Worm (Caenorhabditis elegans) whole organism, L2 larva: Measurements from ENCODE around the gene B0524.6.

ENCODE experiments used
- ceh-16 ChIP-seq: fragments of 150-350 bp; optimal IDR thresholded peaks from 2 replicates; lab custom pipeline; 2014; ENCODE audit warnings: missing biosample characterization, missing genetic modification characterization
- ceh-82 ChIP-seq: fragments of 150-350 bp; optimal IDR thresholded peaks from 2 replicates; lab custom pipeline; 2014; ENCODE audit warnings: missing biosample characterization, missing genetic modification characterization
- elt-1 ChIP-seq: fragments of 150-350 bp; optimal IDR thresholded peaks from 2 replicates; lab custom pipeline; 2014; ENCODE audit warnings: missing biosample characterization, missing genetic modification characterization
- lin-13 ChIP-seq: fragments of 150-350 bp; optimal IDR thresholded peaks from 2 replicates; lab custom pipeline; 2014; ENCODE audit warnings: missing biosample characterization, missing genetic modification reagents, missing genetic modification characterization
- lsy-2 ChIP-seq, 2 experiments: fragments of 150-350 bp in 1 of 2; sonication (generic microtip) in 1 of 2; optimal IDR thresholded peaks; 2 replicates each; lab custom pipeline; 2014 to 2017; ENCODE audit warnings: missing biosample characterization in 2 of 2, missing genetic modification characterization in 2 of 2
- mdl-1 ChIP-seq, 2 experiments: fragments of 150-350 bp in 1 of 2; sonication (generic microtip) in 1 of 2; optimal IDR thresholded peaks; 2 replicates each; lab custom pipeline; 2017; ENCODE audit warnings: missing biosample characterization in 2 of 2, missing genetic modification characterization in 2 of 2
- nhr-11 ChIP-seq: fragments of 150-350 bp; optimal IDR thresholded peaks from 2 replicates; lab custom pipeline; 2014; ENCODE audit warnings: missing biosample characterization, missing genetic modification characterization
- nhr-77 ChIP-seq: fragments of 150-350 bp; optimal IDR thresholded peaks from 2 replicates; lab custom pipeline; 2014; ENCODE audit warnings: missing biosample characterization, missing genetic modification characterization
- unc-62 ChIP-seq: fragments of 150-350 bp; optimal IDR thresholded peaks from 2 replicates; lab custom pipeline; 2014; ENCODE audit warnings: missing biosample characterization, missing genetic modification reagents, missing genetic modification characterization
- ztf-11 ChIP-seq: sonication (generic microtip); optimal IDR thresholded peaks from 2 replicates; lab custom pipeline; 2017; ENCODE audit warnings: missing biosample characterization, missing genetic modification characterization

DNA sequence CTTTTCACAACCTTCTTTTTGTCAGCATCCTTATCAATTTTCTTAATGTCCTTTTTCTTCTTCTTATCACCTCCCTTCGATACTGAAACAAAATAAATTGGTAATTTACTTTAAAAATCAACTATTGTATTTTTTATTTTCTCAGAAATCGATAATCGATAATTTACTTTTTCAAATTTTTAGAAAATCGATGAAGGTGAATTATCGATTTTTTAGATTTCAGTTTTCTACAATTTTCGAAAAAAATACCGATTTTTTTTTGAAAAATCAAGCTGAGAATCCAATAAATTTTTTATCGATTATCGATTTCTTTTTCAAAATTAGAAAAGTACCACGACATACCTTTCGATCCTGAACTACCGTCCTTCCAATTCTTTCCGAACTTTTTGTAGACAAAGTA is 22.8 kb downstream of the B0524.6 start:
- TF ChIP-seq ceh-82 (tag; lab: Kevin White, UChicago) (no peak), unc-62 (no peak), nhr-11 (tag; lab: Kevin White, UChicago) (no peak), mdl-1 (tag; optimal IDR thresholded peaks at IDR 0.05; lab: Kevin White, UChicago) (no peak), lin-13 (GFP tag; lab: Kevin White, UChicago) (no peak), ztf-11 (tag; lab: Kevin White, UChicago) (no peak), elt-1 (tag; lab: Kevin White, UChicago) (no peak), nhr-77 (tag; lab: Kevin White, UChicago) (no peak), ceh-16 (tag; lab: Kevin White, UChicago) (no peak), lsy-2 (tag; optimal IDR thresholded peaks at IDR 0.05; lab: Kevin White, UChicago) (no peak)
